Fruit fly (Drosophila melanogaster): ENCODE measurements around the gene CLIP-190.

Gene CLIP-190

dm6 chr2L:17410358-17410757 is 25.9 kb downstream of the CLIP-190 start, which contains the start of the genes Polr2J and CG15141 (continued):
- TF ChIP-seq sug (tag; optimal IDR thresholded peaks at IDR 0.05) (peak; percentile 88), CG11504 (tag; optimal IDR thresholded peaks at IDR 0.05) (no peak), Elba2 (GFP tag; optimal IDR thresholded peaks at IDR 0.05) (peak; percentile 66), tx (GFP tag; optimal IDR thresholded peaks at IDR 0.05) (peak; percentile 50), Rfx (GFP tag; IDR thresholded peaks at IDR 0.05) (peak; percentile 91), Dbx (GFP tag; IDR thresholded peaks at IDR 0.05) (peak; percentile 92), CG32772 (GFP tag; IDR thresholded peaks at IDR 0.05) (peak; percentile 92), CG3726 (GFP tag; IDR thresholded peaks at IDR 0.05) (peak; percentile 68; the same call in 2 of the 3 replicates), Spps (tag; optimal IDR thresholded peaks at IDR 0.05) (peak; percentile 54), dimm (GFP tag; IDR thresholded peaks at IDR 0.05) (no peak), CG9876 (GFP tag; optimal IDR thresholded peaks at IDR 0.05) (peak; percentile 41), CG13775 (GFP tag; optimal IDR thresholded peaks at IDR 0.05) (peak; percentile 92), CG6791 (GFP tag; IDR thresholded peaks at IDR 0.05; ENCODE audit: partially characterized antibody) (peak; percentile 73), mirr (GFP tag; optimal IDR thresholded peaks at IDR 0.05) (no peak), Dek (tag; optimal IDR thresholded peaks at IDR 0.05) (no peak), CG13296 (GFP tag; optimal IDR thresholded peaks at IDR 0.05) (peak; percentile 73), CG2875 (GFP tag; optimal IDR thresholded peaks at IDR 0.05) (peak; percentile 44), CG8281 (tag; optimal IDR thresholded peaks at IDR 0.05) (peak; percentile 48), CG4707 (GFP tag; optimal IDR thresholded peaks at IDR 0.05) (no peak), HmgD (GFP tag; optimal IDR thresholded peaks at IDR 0.05) (no peak), NfI (GFP tag; optimal IDR thresholded peaks at IDR 0.05) (peak; percentile 86), CG5245 (GFP tag; optimal IDR thresholded peaks at IDR 0.05) (peak; percentile 45), Awh (GFP tag; IDR thresholded peaks at IDR 0.05) (peak; percentile 37; the same call in 1 of the 2 replicates), CG16815 (GFP tag; optimal IDR thresholded peaks at IDR 0.05) (peak; percentile 87), CG6689 (GFP tag; IDR thresholded peaks at IDR 0.05) (peak; percentile 86), Vsx1 (GFP tag; optimal IDR thresholded peaks at IDR 0.05) (peak; percentile 82), Lpt (GFP tag; optimal IDR thresholded peaks at IDR 0.05) (no peak), CG11723 (GFP tag; optimal IDR thresholded peaks at IDR 0.05) (peak; percentile 76), B-H2 (GFP tag; optimal IDR thresholded peaks at IDR 0.05) (peak; percentile 79), CG12942 (GFP tag; optimal IDR thresholded peaks at IDR 0.05) (peak; percentile 84), CG32767 (GFP tag; IDR thresholded peaks at IDR 0.05) (no peak; the same call in 1 of the 2 replicates), sens (GFP tag) (no peak), CG13287 (GFP tag; IDR thresholded peaks at IDR 0.05; ENCODE audit: partially characterized antibody) (peak; percentile 93), Hand (GFP tag; optimal IDR thresholded peaks at IDR 0.05) (no peak), CG8388 (GFP tag; optimal IDR thresholded peaks at IDR 0.05) (peak; percentile 77), crp (GFP tag; optimal IDR thresholded peaks at IDR 0.05) (peak in 1 of 2 experiments; percentile 81), Mrtf (GFP tag; IDR thresholded peaks at IDR 0.05) (peak; percentile 54; the same call in 1 of the 3 replicates), row (GFP tag; IDR thresholded peaks at IDR 0.05) (peak; percentile 97), Doc3 (GFP tag; IDR thresholded peaks at IDR 0.05; ENCODE audit: partially characterized antibody) (peak; percentile 83), Kr (GFP tag; optimal IDR thresholded peaks at IDR 0.05) (no peak), CG4360 (GFP tag; IDR thresholded peaks at IDR 0.05) (no peak), cad (GFP tag; optimal IDR thresholded peaks at IDR 0.05) (no peak), Hr78 (GFP tag; optimal IDR thresholded peaks at IDR 0.05) (no peak), en (GFP tag; optimal IDR thresholded peaks at IDR 0.05) (no peak), run (tag; optimal IDR thresholded peaks at IDR 0.05) (no peak), ATbp (GFP tag; optimal IDR thresholded peaks at IDR 0.05) (peak; percentile 48), CG34376 (GFP tag; optimal IDR thresholded peaks at IDR 0.05) (peak; percentile 76), CG10147 (GFP tag; optimal IDR thresholded peaks at IDR 0.05) (no peak), CG10462 (GFP tag; optimal IDR thresholded peaks at IDR 0.05) (peak; percentile 73), Lhr (GFP tag; optimal IDR thresholded peaks at IDR 0.05) (peak; percentile 68)
